Fruit fly (Drosophila melanogaster) whole organism, embryonic: ENCODE results near the gene DEF8.

ENCODE experiments used
- ATbp ChIP-seq: fragments of 200-800 bp; sonication (Bioruptor generic); optimal IDR thresholded peaks from 2 replicates; lab custom pipeline; 2017; ENCODE audit warnings: missing biosample characterization, mild to moderate bottlenecking, missing genetic modification characterization, missing genetic modification reagents
- B-H2 ChIP-seq: fragments of 200-800 bp; sonication (Bioruptor generic); optimal IDR thresholded peaks from 2 replicates; lab custom pipeline; 2018; ENCODE audit warnings: missing biosample characterization, mild to moderate bottlenecking, missing genetic modification characterization
- CG10209 ChIP-seq: fragments of 200-800 bp; sonication (Bioruptor generic); optimal IDR thresholded peaks from 3 replicates; lab custom pipeline; 2017; ENCODE audit warnings: missing biosample characterization, mild to moderate bottlenecking, missing genetic modification characterization, missing genetic modification reagents
- CG10267 ChIP-seq: fragments of 200-800 bp; sonication (Bioruptor generic); optimal IDR thresholded peaks from 2 replicates; lab custom pipeline; 2018; ENCODE audit warnings: missing biosample characterization, mild to moderate bottlenecking, missing genetic modification characterization, moderate library complexity
- CG10959 ChIP-seq: fragments of 200-800 bp; sonication (Bioruptor generic); IDR thresholded peaks from 2 replicates; pipeline ENCODE4 v1.3.6; 2022; ENCODE audit warnings: missing biosample characterization, missing genetic modification characterization
- CG15514 ChIP-seq: fragments of 200-800 bp; sonication (Bioruptor generic); optimal IDR thresholded peaks from 3 replicates; lab custom pipeline; 2017; ENCODE audit warnings: missing biosample characterization, missing genetic modification characterization, mild to moderate bottlenecking, moderate library complexity, missing genetic modification reagents
- CG1832 ChIP-seq: fragments of 200-800 bp; sonication (Bioruptor generic); optimal IDR thresholded peaks from 2 replicates; lab custom pipeline; 2017; ENCODE audit warnings: missing biosample characterization, mild to moderate bottlenecking, missing genetic modification characterization, inconsistent platforms
- CG18764 ChIP-seq: fragments of 200-800 bp; sonication (Bioruptor generic); optimal IDR thresholded peaks from 3 replicates; lab custom pipeline; 2016; ENCODE audit warnings: missing biosample characterization, missing genetic modification characterization
- CG2712 ChIP-seq: fragments of 200-800 bp; optimal IDR thresholded peaks from 3 replicates; lab custom pipeline; 2019; ENCODE audit warnings: missing biosample characterization, mild to moderate bottlenecking, missing genetic modification characterization, moderate library complexity
- CG4328 ChIP-seq: fragments of 200-800 bp; sonication (Bioruptor generic); optimal IDR thresholded peaks from 3 replicates; lab custom pipeline; 2017; ENCODE audit warnings: missing biosample characterization, missing genetic modification reagents, missing genetic modification characterization
- CG8290 ChIP-seq, 3 experiments: fragments of 200-800 bp; sonication (Bioruptor generic); optimal IDR thresholded peaks; 2 replicates each; lab custom pipeline; 2016 to 2019; ENCODE audit warnings: missing biosample characterization in 3 of 3, missing genetic modification characterization in 3 of 3, mild to moderate bottlenecking in 2 of 3, moderate library complexity in 1 of 3
- CG8388 ChIP-seq: fragments of 200-800 bp; sonication (Bioruptor generic); optimal IDR thresholded peaks from 2 replicates; lab custom pipeline; 2019; ENCODE audit warnings: missing biosample characterization, mild to moderate bottlenecking, missing genetic modification characterization, moderate library complexity
- CG9727 ChIP-seq: fragments of 200-800 bp; sonication (Bioruptor generic); optimal IDR thresholded peaks from 3 replicates; lab custom pipeline; 2017; ENCODE audit warnings: missing biosample characterization, mild to moderate bottlenecking, missing genetic modification characterization
- Dad ChIP-seq: fragments of 200-800 bp; sonication (Bioruptor generic); optimal IDR thresholded peaks from 3 replicates; lab custom pipeline; 2016; ENCODE audit warnings: missing biosample characterization, missing genetic modification characterization
- Dbx ChIP-seq: fragments of 200-800 bp; sonication (Bioruptor generic); IDR thresholded peaks from 3 replicates; pipeline ENCODE4 v1.3.6; 2022; ENCODE audit warnings: missing biosample characterization, missing genetic modification characterization
- Deaf1 ChIP-seq: fragments of 200-800 bp; optimal IDR thresholded peaks from 3 replicates; lab custom pipeline; 2019; ENCODE audit warnings: missing biosample characterization, mild to moderate bottlenecking, missing genetic modification characterization, moderate library complexity
- Doc3 ChIP-seq: fragments of 200-800 bp; sonication (Bioruptor generic); IDR thresholded peaks from 3 replicates; pipeline ENCODE4 v1.3.6; 2022; ENCODE audit warnings: missing biosample characterization, missing genetic modification characterization; ENCODE audit not compliant: partially characterized antibody
- ERR ChIP-seq: fragments of 200-800 bp; sonication (Bioruptor generic); optimal IDR thresholded peaks from 2 replicates; lab custom pipeline; 2016; ENCODE audit warnings: missing biosample characterization, missing genetic modification characterization
- Fer1 ChIP-seq: fragments of 200-800 bp; sonication (Bioruptor generic); optimal IDR thresholded peaks from 2 replicates; lab custom pipeline; 2017; ENCODE audit warnings: missing biosample characterization, mild to moderate bottlenecking, missing genetic modification characterization
- HLH3B ChIP-seq: fragments of 200-800 bp; sonication (Bioruptor generic); IDR thresholded peaks from 2 replicates; pipeline ENCODE4 v1.3.6; 2022; ENCODE audit warnings: missing biosample characterization, missing genetic modification characterization
- HmgZ ChIP-seq: fragments of 200-800 bp; sonication (Bioruptor generic); optimal IDR thresholded peaks from 2 replicates; lab custom pipeline; 2018; ENCODE audit warnings: missing biosample characterization, mild to moderate bottlenecking, missing genetic modification characterization
- Hmx ChIP-seq: fragments of 200-800 bp; sonication (Bioruptor generic); optimal IDR thresholded peaks from 2 replicates; lab custom pipeline; 2016; ENCODE audit warnings: missing biosample characterization, missing genetic modification characterization
- NfI ChIP-seq: fragments of 200-800 bp; sonication (Bioruptor generic); optimal IDR thresholded peaks from 3 replicates; lab custom pipeline; 2018; ENCODE audit warnings: missing biosample characterization, mild to moderate bottlenecking, missing genetic modification characterization, moderate library complexity
- Oli ChIP-seq: fragments of 200-800 bp; sonication (Bioruptor generic); optimal IDR thresholded peaks from 2 replicates; lab custom pipeline; 2018; ENCODE audit warnings: missing biosample characterization, mild to moderate bottlenecking, missing genetic modification characterization, moderate library complexity
- Optix ChIP-seq: fragments of 200-800 bp; sonication (Bioruptor generic); IDR thresholded peaks from 3 replicates; pipeline ENCODE4 v1.3.6; 2022; ENCODE audit warnings: missing biosample characterization, missing genetic modification characterization
- Side ChIP-seq: fragments of 200-800 bp; sonication (Bioruptor generic); optimal IDR thresholded peaks from 2 replicates; lab custom pipeline; 2016; ENCODE audit warnings: missing biosample characterization, missing genetic modification characterization
- Spps ChIP-seq: fragments of 200-800 bp; sonication (Bioruptor generic); optimal IDR thresholded peaks from 2 replicates; lab custom pipeline; 2018; ENCODE audit warnings: missing biosample characterization, mild to moderate bottlenecking, missing genetic modification characterization
- bsh ChIP-seq, 2 experiments: fragments of 200-800 bp; sonication (Bioruptor generic); optimal IDR thresholded peaks; 2 replicates each; lab custom pipeline; 2017 to 2018; ENCODE audit warnings: mild to moderate bottlenecking in 2 of 2, missing biosample characterization in 2 of 2, missing genetic modification characterization in 2 of 2, moderate library complexity in 1 of 2
- cato ChIP-seq: fragments of 200-800 bp; sonication (Bioruptor generic); optimal IDR thresholded peaks from 2 replicates; lab custom pipeline; 2016; ENCODE audit warnings: missing biosample characterization, missing genetic modification characterization, borderline replicate concordance
- dysf ChIP-seq: fragments of 200-800 bp; sonication (Bioruptor generic); IDR thresholded peaks from 3 replicates; pipeline ENCODE4 v1.3.6; 2022; ENCODE audit warnings: missing biosample characterization, missing genetic modification characterization
- gcm ChIP-seq: fragments of 200-800 bp; sonication (Bioruptor generic); optimal IDR thresholded peaks from 2 replicates; lab custom pipeline; 2019; ENCODE audit warnings: missing biosample characterization, mild to moderate bottlenecking, missing genetic modification characterization, moderate library complexity
- h ChIP-seq: fragments of >200 bp; optimal IDR thresholded peaks from 2 replicates; lab custom pipeline; 2017
- ind ChIP-seq: fragments of 200-800 bp; sonication (Bioruptor generic); optimal IDR thresholded peaks from 3 replicates; lab custom pipeline; 2016; ENCODE audit warnings: missing biosample characterization, missing genetic modification characterization
- kah ChIP-seq: fragments of 200-800 bp; sonication (Bioruptor generic); optimal IDR thresholded peaks from 2 replicates; lab custom pipeline; 2018; ENCODE audit warnings: missing biosample characterization, mild to moderate bottlenecking, missing genetic modification characterization
- kay ChIP-seq: fragments of 200-800 bp; sonication (Bioruptor generic); optimal IDR thresholded peaks from 2 replicates; lab custom pipeline; 2016; ENCODE audit warnings: missing biosample characterization, missing genetic modification characterization
- oc ChIP-seq: fragments of 200-800 bp; sonication (Bioruptor generic); optimal IDR thresholded peaks from 2 replicates; lab custom pipeline; 2018; ENCODE audit warnings: missing biosample characterization, mild to moderate bottlenecking, missing genetic modification characterization, moderate library complexity
- scrt ChIP-seq: fragments of 200-800 bp; sonication (Bioruptor generic); optimal IDR thresholded peaks from 2 replicates; lab custom pipeline; 2018; ENCODE audit warnings: missing biosample characterization, mild to moderate bottlenecking, missing genetic modification characterization, moderate library complexity
- sr ChIP-seq: fragments of 200-800 bp; sonication (Bioruptor generic); IDR thresholded peaks from 3 replicates; pipeline ENCODE4 v1.3.6; 2022; ENCODE audit warnings: missing biosample characterization, missing genetic modification characterization
- ssp ChIP-seq: fragments of 200-800 bp; sonication (Bioruptor generic); IDR thresholded peaks from 2 replicates; pipeline ENCODE4 v1.3.6; 2022; ENCODE audit warnings: missing biosample characterization, missing genetic modification characterization
- trh ChIP-seq: fragments of 200-800 bp; sonication (Bioruptor generic); optimal IDR thresholded peaks from 2 replicates; lab custom pipeline; 2016; ENCODE audit warnings: missing biosample characterization, missing genetic modification characterization
- vfl ChIP-seq: fragments of 200-800 bp; sonication (Bioruptor generic); optimal IDR thresholded peaks from 2 replicates; lab custom pipeline; 2016; ENCODE audit warnings: missing biosample characterization, missing genetic modification characterization
- z ChIP-seq: fragments of 200-800 bp; sonication (Bioruptor generic); IDR thresholded peaks from 3 replicates; pipeline ENCODE4 v1.3.6; 2022; ENCODE audit warnings: missing biosample characterization, missing genetic modification characterization
- zen2 ChIP-seq: fragments of 200-800 bp; sonication (Bioruptor generic); IDR thresholded peaks from 3 replicates; pipeline ENCODE4 v1.3.6; 2022; ENCODE audit warnings: missing biosample characterization, missing genetic modification characterization; ENCODE audit not compliant: partially characterized antibody
- zfh1 ChIP-seq: fragments of 200-800 bp; sonication (Bioruptor generic); IDR thresholded peaks from 3 replicates; pipeline ENCODE4 v1.3.6; 2022; ENCODE audit warnings: missing biosample characterization, missing genetic modification characterization
- zfh2 ChIP-seq: fragments of 200-800 bp; sonication (Bioruptor generic); optimal IDR thresholded peaks from 2 replicates; lab custom pipeline; 2016; ENCODE audit warnings: missing biosample characterization, missing genetic modification characterization

DEF8 gene

dm6 chr3L:12136630-12137029 lies 4.7 kb downstream of the DEF8 start, which contains the start of the genes CG5645 and Atg12 (continued):
- peak; percentile 66; the same call in 2 of the 3 replicates for TF ChIP-seq zfh1 (GFP tag; lab: Robert Waterston, UW)
- peak; percentile 55 for TF ChIP-seq ssp (GFP tag; lab: Robert Waterston, UW)
- peak; percentile 50 for TF ChIP-seq CG9727 (GFP tag; lab: Kevin White, UChicago)
- peak; percentile 56 for TF ChIP-seq gcm (GFP tag; lab: Kevin White, UChicago)
- TF ChIP-seq CG10267 (tag; lab: Kevin White, UChicago): peak; percentile 78
- TF ChIP-seq CG4328: peak; percentile 49
- TF ChIP-seq cato (GFP tag; lab: Kevin White, UChicago): no peak
- TF ChIP-seq scrt: no peak
- TF ChIP-seq kah: no peak
- TF ChIP-seq Doc3 (GFP tag; lab: Robert Waterston, UW): peak; percentile 88
- TF ChIP-seq CG2712 (tag; lab: Kevin White, UChicago): peak; percentile 80
- TF ChIP-seq bsh (GFP tag; optimal IDR thresholded peaks at IDR 0.05; lab: Kevin White, UChicago): peak in 1 of 2 experiments; percentile 47
- TF ChIP-seq ATbp: peak; percentile 49
- no peak for TF ChIP-seq Optix
- peak; percentile 58 for TF ChIP-seq CG18764 (GFP tag; lab: Kevin White, UChicago)
- peak; percentile 21 for TF ChIP-seq zfh2 (GFP tag; lab: Kevin White, UChicago)
- peak; percentile 28 for TF ChIP-seq NfI (GFP tag; lab: Kevin White, UChicago)
- TF ChIP-seq ind (GFP tag; lab: Kevin White, UChicago): peak; percentile 58
- TF ChIP-seq z (GFP tag; lab: Robert Waterston, UW): no peak
- peak; percentile 34; the same call in 1 of the 3 replicates for TF ChIP-seq dysf (GFP tag; lab: Robert Waterston, UW)
- TF ChIP-seq zen2 (GFP tag; lab: Robert Waterston, UW): peak; percentile 38; the same call in 1 of the 3 replicates
- no peak for TF ChIP-seq oc (tag; lab: Kevin White, UChicago)
- TF ChIP-seq trh (GFP tag; lab: Kevin White, UChicago): no peak
- peak; percentile 66 for TF ChIP-seq HLH3B (GFP tag; lab: Robert Waterston, UW)
- TF ChIP-seq ERR (GFP tag; lab: Kevin White, UChicago): no peak
- TF ChIP-seq kay (GFP tag; lab: Kevin White, UChicago): peak; percentile 65
- TF ChIP-seq CG15514 (GFP tag; lab: Kevin White, UChicago): peak; percentile 73
- TF ChIP-seq HmgZ (tag; lab: Kevin White, UChicago): peak; percentile 23
- TF ChIP-seq CG8388 (GFP tag; lab: Kevin White, UChicago): peak; percentile 64
- no peak for TF ChIP-seq Oli (tag; lab: Kevin White, UChicago)
- TF ChIP-seq Hmx (GFP tag; lab: Kevin White, UChicago): peak; percentile 50
- TF ChIP-seq Dad (GFP tag; lab: Kevin White, UChicago): no peak
- peak; percentile 54 for TF ChIP-seq B-H2 (GFP tag; lab: Kevin White, UChicago)
- no peak for TF ChIP-seq h (lab: Kevin White, UChicago)
- peak; percentile 24 for TF ChIP-seq Deaf1 (tag; lab: Kevin White, UChicago)
- no peak for TF ChIP-seq CG10959 (GFP tag; lab: Robert Waterston, UW)
- TF ChIP-seq Dbx (GFP tag; lab: Robert Waterston, UW): peak; percentile 73; the same call in 2 of the 3 replicates
- TF ChIP-seq Side: no peak
- TF ChIP-seq CG1832 (GFP tag; lab: Kevin White, UChicago): no peak
- TF ChIP-seq Spps (tag; lab: Kevin White, UChicago): no peak
- no peak for TF ChIP-seq sr
- TF ChIP-seq vfl: peak; percentile 16
- TF ChIP-seq CG10209 (GFP tag; lab: Kevin White, UChicago): no peak
- peak; percentile 75 for TF ChIP-seq Fer1
- TF ChIP-seq CG8290 (GFP tag; optimal IDR thresholded peaks at IDR 0.05; lab: Kevin White, UChicago): no peak
- TF ChIP-seq CG8290 (tag; optimal IDR thresholded peaks at IDR 0.05; lab: Kevin White, UChicago): no peak
